Fruit fly (Drosophila melanogaster) S2 (cell line): ENCODE measurements around the gene RfC3.

Source experiments
- CG8478 ChIP-seq: fragments of >200 bp; optimal IDR thresholded peaks from 2 replicates; lab custom pipeline; 2018
- CTCF ChIP-seq, 2 experiments: fragments of >200 bp; optimal IDR thresholded peaks; 2 replicates each; lab custom pipeline; 2018

DNA sequence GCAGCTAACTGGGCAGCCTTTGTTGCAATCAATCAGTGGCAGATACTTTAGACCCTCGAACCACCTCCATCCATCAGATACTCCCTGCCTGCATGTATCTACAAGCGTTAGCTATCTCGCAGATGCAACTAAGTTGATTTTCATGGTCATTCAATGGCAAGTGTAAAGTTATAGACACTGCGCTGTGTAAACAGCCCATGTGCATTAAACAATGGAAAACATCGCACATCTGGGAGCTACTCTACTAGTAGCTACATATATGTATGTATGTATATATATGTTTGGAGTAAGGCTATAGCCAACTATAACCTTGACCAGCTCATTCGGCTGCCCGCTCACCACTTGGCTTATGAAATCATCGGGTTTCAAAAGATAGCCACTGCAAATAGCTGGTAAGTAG is 51.2 kb downstream of the RfC3 start:
- TF ChIP-seq CG8478 (lab: Kevin White, UChicago) (no peak), CTCF (optimal IDR thresholded peaks at IDR 0.05; lab: Kevin White, UChicago) (no peak)
